Fruit fly (Drosophila melanogaster): Measurements from ENCODE around the gene CG31676.
A peak's percentile ranks its signal among the peaks of the same experiment; 100 is the strongest.

Gene CG31676

dm6 chr2L:20840006-20840405, 544 bp upstream of the CG31676 start:
- TF ChIP-seq CG6254 (GFP tag; optimal IDR thresholded peaks at IDR 0.05) (peak; percentile 6), GATAe (GFP tag; conservative IDR thresholded peaks at IDR 0.05) (no peak), sens (GFP tag) (peak; percentile 16), Blimp-1 (GFP tag; optimal IDR thresholded peaks at IDR 0.05) (peak; percentile 26), dmrt99B (tag; optimal IDR thresholded peaks at IDR 0.05) (peak; percentile 35)

- TF ChIP-seq CG11723 (GFP tag; optimal IDR thresholded peaks at IDR 0.05) (no peak), Med (GFP tag) (peak; percentile 19), Drgx (GFP tag; IDR thresholded peaks at IDR 0.05) (peak; percentile 49; the same call in 1 of the 2 replicates), Sox102F (GFP tag; optimal IDR thresholded peaks at IDR 0.05) (peak; percentile 5), ci (GFP tag; IDR thresholded peaks at IDR 0.05) (0 out of 3 replicates have a peak, but pooled peaks have one; percentile 9)
These were observed 3.8 kb downstream of the CG31676 start for dm6 chr2L:20844381-20844780.

- no peak for TF ChIP-seq CG8944 (GFP tag; optimal IDR thresholded peaks at IDR 0.05)
- TF ChIP-seq CG11398 (GFP tag; optimal IDR thresholded peaks at IDR 0.05), result no peak
- TF ChIP-seq nom (GFP tag; optimal IDR thresholded peaks at IDR 0.05), result no peak
- no peak for TF ChIP-seq CG18011 (GFP tag; optimal IDR thresholded peaks at IDR 0.05)
- TF ChIP-seq vfl (GFP tag; optimal IDR thresholded peaks at IDR 0.05), result no peak
- no peak for TF ChIP-seq CG30020 (tag; optimal IDR thresholded peaks at IDR 0.05)
- TF ChIP-seq CG9215 (GFP tag; IDR thresholded peaks at IDR 0.05), result no peak
- TF ChIP-seq Hand (GFP tag; optimal IDR thresholded peaks at IDR 0.05), result no peak
- TF ChIP-seq shn (GFP tag; optimal IDR thresholded peaks at IDR 0.05), result no peak
- no peak for TF ChIP-seq CG10321 (GFP tag; IDR thresholded peaks at IDR 0.05)
- no peak for TF ChIP-seq CG6854 (GFP tag; optimal IDR thresholded peaks at IDR 0.05)
- TF ChIP-seq pho (GFP tag; optimal IDR thresholded peaks at IDR 0.05), result no peak
- TF ChIP-seq CG12299 (tag; optimal IDR thresholded peaks at IDR 0.05), result no peak
- no peak for TF ChIP-seq MESR4 (GFP tag; optimal IDR thresholded peaks at IDR 0.05)
- TF ChIP-seq CG4617 (GFP tag; optimal IDR thresholded peaks at IDR 0.05; ENCODE audit: borderline replicate concordance), result no peak
These were observed 8.4 kb downstream of the CG31676 start, which contains the start of gene CG14402 for dm6 chr2L:20849000-20849399. CG14402 (plus strand) TSS chr2L:20849300.

dm6 chr2L:20851592-20851991, 11.0 kb downstream of the CG31676 start:
- no peak for TF ChIP-seq HLHmδ (GFP tag; optimal IDR thresholded peaks at IDR 0.05)
- TF ChIP-seq cg (GFP tag; optimal IDR thresholded peaks at IDR 0.05), result peak; percentile 36
- TF ChIP-seq stwl (tag; optimal IDR thresholded peaks at IDR 0.05), result peak; percentile 56
- TF ChIP-seq CG7271 (tag; optimal IDR thresholded peaks at IDR 0.05), result no peak
- peak; percentile 33 for TF ChIP-seq HmgZ (tag; optimal IDR thresholded peaks at IDR 0.05)
- peak; percentile 10 for TF ChIP-seq CG15514 (GFP tag; optimal IDR thresholded peaks at IDR 0.05)
- peak; percentile 44 for TF ChIP-seq pita (GFP tag; optimal IDR thresholded peaks at IDR 0.05)
- TF ChIP-seq Gsc (GFP tag; IDR thresholded peaks at IDR 0.05), result no peak
- peak; percentile 39 for TF ChIP-seq Med (GFP tag)
- peak; percentile 83 for TF ChIP-seq CG11504 (tag; optimal IDR thresholded peaks at IDR 0.05)
- peak; percentile 52 for TF ChIP-seq E2f2 (GFP tag; IDR thresholded peaks at IDR 0.05)
- peak; percentile 82 for TF ChIP-seq ranshi (GFP tag; IDR thresholded peaks at IDR 0.05)
- peak; percentile 82; the same call in 1 of the 3 replicates for TF ChIP-seq CG2199 (GFP tag; IDR thresholded peaks at IDR 0.05)
- TF ChIP-seq Dp (GFP tag; optimal IDR thresholded peaks at IDR 0.05), result peak; percentile 45
- peak; percentile 74 for TF ChIP-seq CG15601 (tag; optimal IDR thresholded peaks at IDR 0.05)
- TF ChIP-seq CTCF (GFP tag; optimal IDR thresholded peaks at IDR 0.05), result peak; percentile 79
- TF ChIP-seq CG13287 (GFP tag; IDR thresholded peaks at IDR 0.05; ENCODE audit: partially characterized antibody), result peak; percentile 8; the same call in 1 of the 2 replicates
- TF ChIP-seq CG1603 (tag; optimal IDR thresholded peaks at IDR 0.05), result peak; percentile 2
- TF ChIP-seq CG43689 (GFP tag; IDR thresholded peaks at IDR 0.05), result no peak
- no peak for TF ChIP-seq CG11695 (GFP tag; IDR thresholded peaks at IDR 0.05)

All from whole organism, embryonic.